Fruit fly (Drosophila melanogaster): ENCODE data around the gene CG12991.
A peak's percentile ranks its signal among the peaks of the same experiment; 100 is the strongest.

The CG12991 gene

dm6 chrX:17550957-17551356 lies 28.7 kb upstream of the CG12991 start:
- peak; percentile 59 for TF ChIP-seq topi (GFP tag; optimal IDR thresholded peaks at IDR 0.05)
- peak; percentile 22 for TF ChIP-seq CG4318 (GFP tag; optimal IDR thresholded peaks at IDR 0.05)
- peak; percentile 41 for TF ChIP-seq Sox14 (GFP tag; optimal IDR thresholded peaks at IDR 0.05)
- TF ChIP-seq eg (GFP tag; IDR thresholded peaks at IDR 0.05) = peak; percentile 73
- TF ChIP-seq cyc (GFP tag; optimal IDR thresholded peaks at IDR 0.05) = peak; percentile 45
- peak; percentile 29 for TF ChIP-seq CG9139 (GFP tag; optimal IDR thresholded peaks at IDR 0.05)
- TF ChIP-seq ss (GFP tag; optimal IDR thresholded peaks at IDR 0.05) = peak; percentile 47 to 58
- TF ChIP-seq dac (GFP tag; optimal IDR thresholded peaks at IDR 0.05) = no peak
- TF ChIP-seq CG7368 (GFP tag; optimal IDR thresholded peaks at IDR 0.05) = peak; percentile 32
- peak; percentile 13 for TF ChIP-seq Ets21C (GFP tag; optimal IDR thresholded peaks at IDR 0.05)
- peak; percentile 74 for TF ChIP-seq esn (GFP tag; optimal IDR thresholded peaks at IDR 0.05)
- peak; percentile 10 for TF ChIP-seq Lpt (GFP tag; optimal IDR thresholded peaks at IDR 0.05)
- TF ChIP-seq CG16779 (tag; optimal IDR thresholded peaks at IDR 0.05) = no peak
- TF ChIP-seq CG15336 (GFP tag; IDR thresholded peaks at IDR 0.05) = peak; percentile 59
- TF ChIP-seq Gug (GFP tag; IDR thresholded peaks at IDR 0.05) = peak; percentile 29; the same call in 1 of the 2 replicates
- TF ChIP-seq fd85E (GFP tag; optimal IDR thresholded peaks at IDR 0.05) = no peak
- peak; percentile 2 for TF ChIP-seq Blimp-1 (GFP tag; optimal IDR thresholded peaks at IDR 0.05)
- peak; percentile 84 for TF ChIP-seq Met (GFP tag; optimal IDR thresholded peaks at IDR 0.05)
- no peak for TF ChIP-seq Hr38 (GFP tag; optimal IDR thresholded peaks at IDR 0.05)
- TF ChIP-seq CG34406 (GFP tag; optimal IDR thresholded peaks at IDR 0.05) = peak; percentile 54
- TF ChIP-seq Eip93F (GFP tag; optimal IDR thresholded peaks at IDR 0.05) = peak; percentile 41
- peak; percentile 8 for TF ChIP-seq Sox15 (GFP tag; optimal IDR thresholded peaks at IDR 0.05)
- peak; percentile 64 for TF ChIP-seq CG8119 (GFP tag; IDR thresholded peaks at IDR 0.05)
- TF ChIP-seq spab (GFP tag; optimal IDR thresholded peaks at IDR 0.05) = peak; percentile 50
- TF ChIP-seq acj6 (GFP tag; optimal IDR thresholded peaks at IDR 0.05) = peak; percentile 41
- peak; percentile 47 for TF ChIP-seq CG31627 (GFP tag; optimal IDR thresholded peaks at IDR 0.05)
- peak; percentile 43 for TF ChIP-seq CG8632 (GFP tag; optimal IDR thresholded peaks at IDR 0.05)
- no peak for TF ChIP-seq CG11294 (GFP tag; IDR thresholded peaks at IDR 0.05)
- peak; percentile 57 for TF ChIP-seq CG6792 (GFP tag; optimal IDR thresholded peaks at IDR 0.05)
- TF ChIP-seq Eip75B (GFP tag; optimal IDR thresholded peaks at IDR 0.05) = peak; percentile 34
- TF ChIP-seq fd59A (GFP tag; optimal IDR thresholded peaks at IDR 0.05) = peak; percentile 49
- peak; percentile 62 for TF ChIP-seq OdsH (GFP tag; optimal IDR thresholded peaks at IDR 0.05)
- no peak for TF ChIP-seq CG8319 (GFP tag; optimal IDR thresholded peaks at IDR 0.05)
- peak; percentile 60 for TF ChIP-seq pdm3 (GFP tag; optimal IDR thresholded peaks at IDR 0.05)
- TF ChIP-seq Smox (GFP tag; optimal IDR thresholded peaks at IDR 0.05) = peak; percentile 65
- TF ChIP-seq Sox102F (GFP tag; optimal IDR thresholded peaks at IDR 0.05) = peak; percentile 76
- peak; percentile 48 for TF ChIP-seq Ets96B (tag; optimal IDR thresholded peaks at IDR 0.05)
- TF ChIP-seq Hr39 (GFP tag; optimal IDR thresholded peaks at IDR 0.05) = peak; percentile 37
- TF ChIP-seq Hr4 (GFP tag; optimal IDR thresholded peaks at IDR 0.05) = peak; percentile 28
- TF ChIP-seq achi (GFP tag; optimal IDR thresholded peaks at IDR 0.05) = peak; percentile 67
- no peak for TF ChIP-seq fkh (GFP tag; optimal IDR thresholded peaks at IDR 0.05)
- TF ChIP-seq svp (GFP tag) = peak; percentile 90
- TF ChIP-seq CG11762 (GFP tag; optimal IDR thresholded peaks at IDR 0.05; ENCODE audit: insufficient read depth) = peak; percentile 30
- TF ChIP-seq CG1621 (tag; optimal IDR thresholded peaks at IDR 0.05) = peak; percentile 38
- TF ChIP-seq CG10669 (GFP tag; optimal IDR thresholded peaks at IDR 0.05) = peak; percentile 64
- TF ChIP-seq CG6808 (GFP tag; optimal IDR thresholded peaks at IDR 0.05) = peak; percentile 54
- peak; percentile 85 for TF ChIP-seq CG6163 (GFP tag; IDR thresholded peaks at IDR 0.05)
- TF ChIP-seq CG11902 (GFP tag; optimal IDR thresholded peaks at IDR 0.05) = peak; percentile 8
- TF ChIP-seq Eip78C (GFP tag) = peak; percentile 89
- TF ChIP-seq CG3032 (tag; optimal IDR thresholded peaks at IDR 0.05) = peak; percentile 63
- peak; percentile 25 for TF ChIP-seq CG3919 (GFP tag; optimal IDR thresholded peaks at IDR 0.05)
- no peak for TF ChIP-seq CG6854 (GFP tag; optimal IDR thresholded peaks at IDR 0.05)
